Worm (Caenorhabditis elegans) whole organism, L3 larva: ENCODE data around the gene clec-5.

Experiments
- R02D3.7 ChIP-seq: fragments of 150-350 bp; optimal IDR thresholded peaks from 2 replicates; lab custom pipeline; 2014; ENCODE audit warnings: missing biosample characterization, missing genetic modification characterization
- ZK546.5 ChIP-seq: sonication (generic microtip); optimal IDR thresholded peaks from 2 replicates; lab custom pipeline; 2017; ENCODE audit warnings: missing biosample characterization, missing genetic modification characterization
- aly-2 ChIP-seq: fragments of 150-350 bp; optimal IDR thresholded peaks from 2 replicates; lab custom pipeline; 2014; ENCODE audit warnings: missing biosample characterization, missing genetic modification characterization
- ama-1 ChIP-seq: fragments of 150-350 bp; optimal IDR thresholded peaks from 2 replicates; lab custom pipeline; 2018
- ceh-28 ChIP-seq: fragments of 150-350 bp; optimal IDR thresholded peaks from 2 replicates; lab custom pipeline; 2014; ENCODE audit warnings: missing biosample characterization, missing genetic modification reagents, missing genetic modification characterization
- ceh-82 ChIP-seq: fragments of 150-350 bp; optimal IDR thresholded peaks from 2 replicates; lab custom pipeline; 2014; ENCODE audit warnings: missing biosample characterization, missing genetic modification characterization
- ceh-9 ChIP-seq: sonication (generic microtip); optimal IDR thresholded peaks from 2 replicates; lab custom pipeline; 2018; ENCODE audit warnings: missing biosample characterization, missing genetic modification characterization
- daf-12 ChIP-seq: fragments of 150-350 bp; optimal IDR thresholded peaks from 2 replicates; lab custom pipeline; 2014; ENCODE audit warnings: missing biosample characterization, missing genetic modification reagents, missing genetic modification characterization
- egl-5 ChIP-seq: fragments of 150-350 bp; optimal IDR thresholded peaks from 2 replicates; lab custom pipeline; 2017; ENCODE audit warnings: missing biosample characterization, missing genetic modification reagents, missing genetic modification characterization, inconsistent platforms
- elt-1 ChIP-seq: fragments of 150-350 bp; optimal IDR thresholded peaks from 2 replicates; lab custom pipeline; 2014; ENCODE audit warnings: missing biosample characterization, missing genetic modification characterization
- elt-2 ChIP-seq: sonication (generic microtip); optimal IDR thresholded peaks from 2 replicates; lab custom pipeline; 2016; ENCODE audit warnings: missing genetic modification reagents, mild to moderate bottlenecking, missing genetic modification characterization, missing compliant biosample characterization
- elt-3 ChIP-seq, 3 experiments: fragments of 150-350 bp in 1 of 3; sonication (generic microtip) in 2 of 3; optimal IDR thresholded peaks; 2 replicates in 2 of 3; 4 replicates in 1 of 3; lab custom pipeline; 2014 to 2017; ENCODE audit warnings: missing biosample characterization in 3 of 3, missing genetic modification characterization in 3 of 3
- eor-1 ChIP-seq, 2 experiments: fragments of 150-350 bp; optimal IDR thresholded peaks; 2 replicates each; lab custom pipeline; 2014 to 2018; ENCODE audit warnings: missing biosample characterization in 2 of 2, missing genetic modification characterization in 2 of 2
- fkh-10 ChIP-seq: sonication (generic microtip); optimal IDR thresholded peaks from 2 replicates; lab custom pipeline; 2017; ENCODE audit warnings: missing biosample characterization, missing genetic modification reagents, missing genetic modification characterization
- fkh-2 ChIP-seq: fragments of 150-350 bp; optimal IDR thresholded peaks from 2 replicates; lab custom pipeline; 2014; ENCODE audit warnings: missing biosample characterization, missing genetic modification reagents, missing genetic modification characterization
- fos-1 ChIP-seq: fragments of 150-350 bp; optimal IDR thresholded peaks from 2 replicates; lab custom pipeline; 2014; ENCODE audit warnings: missing biosample characterization, missing genetic modification characterization
- hmg-11 ChIP-seq: sonication (generic microtip); optimal IDR thresholded peaks from 2 replicates; lab custom pipeline; 2016; ENCODE audit warnings: missing genetic modification characterization, missing compliant biosample characterization
- jun-1 ChIP-seq: fragments of 150-350 bp; optimal IDR thresholded peaks from 2 replicates; lab custom pipeline; 2014; ENCODE audit warnings: missing biosample characterization, missing genetic modification reagents, missing genetic modification characterization
- lin-15B ChIP-seq: fragments of 150-350 bp; optimal IDR thresholded peaks from 2 replicates; lab custom pipeline; 2014; ENCODE audit warnings: missing biosample characterization, missing genetic modification characterization
- lin-39 ChIP-seq: fragments of 150-350 bp; optimal IDR thresholded peaks from 2 replicates; lab custom pipeline; 2018; ENCODE audit warnings: missing biosample characterization, missing genetic modification reagents, missing genetic modification characterization
- lsy-12 ChIP-seq: sonication (generic microtip); optimal IDR thresholded peaks from 2 replicates; lab custom pipeline; 2016; ENCODE audit warnings: mild to moderate bottlenecking, missing genetic modification characterization, missing compliant biosample characterization
- mdl-1 ChIP-seq: fragments of 150-350 bp; optimal IDR thresholded peaks from 2 replicates; lab custom pipeline; 2014; ENCODE audit warnings: missing biosample characterization, missing genetic modification characterization
- mml-1 ChIP-seq: fragments of 150-350 bp; sonication (generic microtip); optimal IDR thresholded peaks from 3 replicates; lab custom pipeline; 2014; ENCODE audit warnings: missing biosample characterization, missing genetic modification characterization
- nfya-1 ChIP-seq: sonication (generic microtip); optimal IDR thresholded peaks from 2 replicates; lab custom pipeline; 2017; ENCODE audit warnings: missing genetic modification characterization, mild to moderate bottlenecking, missing compliant biosample characterization, antibody characterized with exemption, moderate library complexity; ENCODE audit not compliant: insufficient read depth
- nhr-11 ChIP-seq: fragments of 150-350 bp; optimal IDR thresholded peaks from 2 replicates; lab custom pipeline; 2014; ENCODE audit warnings: missing biosample characterization, missing genetic modification characterization
- nhr-12 ChIP-seq: fragments of 150-350 bp; optimal IDR thresholded peaks from 2 replicates; lab custom pipeline; 2014; ENCODE audit warnings: missing biosample characterization, missing genetic modification characterization
- nhr-23 ChIP-seq: fragments of 150-350 bp; optimal IDR thresholded peaks from 2 replicates; lab custom pipeline; 2014; ENCODE audit warnings: missing biosample characterization, missing genetic modification reagents, missing genetic modification characterization
- nhr-237 ChIP-seq: fragments of 150-350 bp; optimal IDR thresholded peaks from 2 replicates; lab custom pipeline; 2014; ENCODE audit warnings: missing biosample characterization, missing genetic modification characterization
- nhr-25 ChIP-seq: sonication (generic microtip); optimal IDR thresholded peaks from 2 replicates; lab custom pipeline; 2017; ENCODE audit warnings: missing biosample characterization, missing genetic modification characterization
- nhr-28 ChIP-seq: fragments of 150-350 bp; optimal IDR thresholded peaks from 2 replicates; lab custom pipeline; 2014; ENCODE audit warnings: missing biosample characterization, missing genetic modification characterization
- nhr-43 ChIP-seq: sonication (generic microtip); optimal IDR thresholded peaks from 2 replicates; lab custom pipeline; 2016; ENCODE audit warnings: mild to moderate bottlenecking, missing genetic modification characterization, missing compliant biosample characterization; ENCODE audit not compliant: poor library complexity, severe bottlenecking
- nhr-67 ChIP-seq: fragments of 150-350 bp; optimal IDR thresholded peaks from 2 replicates; lab custom pipeline; 2014; ENCODE audit warnings: missing biosample characterization, missing genetic modification characterization
- nhr-77 ChIP-seq: fragments of 150-350 bp; optimal IDR thresholded peaks from 2 replicates; lab custom pipeline; 2014; ENCODE audit warnings: missing biosample characterization, missing genetic modification characterization
- pha-4 ChIP-seq: fragments of 150-350 bp; optimal IDR thresholded peaks from 2 replicates; lab custom pipeline; 2014; ENCODE audit warnings: missing biosample characterization, missing genetic modification reagents, missing genetic modification characterization
- pqm-1 ChIP-seq: fragments of 150-350 bp; optimal IDR thresholded peaks from 2 replicates; lab custom pipeline; 2017; ENCODE audit warnings: missing biosample characterization, missing genetic modification characterization, inconsistent platforms
- sea-2 ChIP-seq: fragments of 150-350 bp; sonication (generic microtip); optimal IDR thresholded peaks from 4 replicates; lab custom pipeline; 2014; ENCODE audit warnings: missing biosample characterization, missing genetic modification reagents, missing genetic modification characterization
- skn-1 ChIP-seq: fragments of 150-350 bp; optimal IDR thresholded peaks from 2 replicates; lab custom pipeline; 2014; ENCODE audit warnings: missing biosample characterization, missing genetic modification characterization
- snpc-4 ChIP-seq: fragments of 150-350 bp; optimal IDR thresholded peaks from 2 replicates; lab custom pipeline; 2014; ENCODE audit warnings: missing biosample characterization, missing genetic modification characterization
- tbx-2 ChIP-seq: sonication (generic microtip); optimal IDR thresholded peaks from 2 replicates; lab custom pipeline; 2016; ENCODE audit warnings: mild to moderate bottlenecking, missing genetic modification characterization, missing compliant biosample characterization
- unc-62 ChIP-seq: fragments of 150-350 bp; sonication (generic microtip); optimal IDR thresholded peaks from 4 replicates; lab custom pipeline; 2014; ENCODE audit warnings: missing biosample characterization, missing genetic modification reagents, missing genetic modification characterization
- ztf-11 ChIP-seq: fragments of 150-350 bp; optimal IDR thresholded peaks from 2 replicates; lab custom pipeline; 2014; ENCODE audit warnings: missing biosample characterization, missing genetic modification characterization
- ztf-4 ChIP-seq: fragments of 150-350 bp; optimal IDR thresholded peaks from 2 replicates; lab custom pipeline; 2014; ENCODE audit warnings: missing biosample characterization, missing genetic modification characterization

Gene clec-5

DNA sequence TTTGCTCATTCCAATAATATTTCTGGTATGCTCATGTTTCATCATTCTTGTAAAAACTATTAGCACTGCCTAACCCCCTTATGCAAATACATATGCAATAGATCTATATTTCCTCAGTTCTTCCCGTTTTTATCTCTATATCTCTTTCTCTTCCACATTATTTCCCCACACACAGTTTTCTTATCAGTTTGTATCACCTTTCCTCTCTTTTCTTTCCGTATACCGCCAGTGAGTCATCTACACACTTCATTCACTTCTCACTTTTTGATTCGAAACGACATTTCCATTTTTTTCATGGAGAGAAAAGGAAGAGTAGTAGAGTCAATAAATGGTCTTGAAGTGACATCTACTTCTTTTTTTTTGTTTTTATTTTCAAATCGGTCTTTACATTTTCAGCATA is 23.0 kb upstream of the clec-5 start:
- peak; percentile 64 for TF ChIP-seq elt-2 (tag; lab: Kevin White, UChicago)
- no peak for TF ChIP-seq elt-1 (tag; lab: Kevin White, UChicago)
- TF ChIP-seq nhr-28 (tag; lab: Kevin White, UChicago), result no peak
- TF ChIP-seq ztf-4, result no peak
- TF ChIP-seq pha-4, result peak; percentile 24
- TF ChIP-seq elt-3 (tag; optimal IDR thresholded peaks at IDR 0.05; lab: Kevin White, UChicago), result peak in 1 of 3 experiments; percentile 40
- TF ChIP-seq R02D3.7 (tag; lab: Kevin White, UChicago), result no peak
- no peak for TF ChIP-seq ZK546.5 (tag; lab: Kevin White, UChicago)
- peak; percentile 44 for TF ChIP-seq jun-1 (tag; lab: Kevin White, UChicago)
- TF ChIP-seq snpc-4 (tag; lab: Kevin White, UChicago), result peak; percentile 26
- no peak for TF ChIP-seq fos-1 (tag; lab: Kevin White, UChicago)
- TF ChIP-seq pqm-1 (tag; lab: Kevin White, UChicago), result peak; percentile 2
- no peak for TF ChIP-seq lsy-12 (tag; lab: Kevin White, UChicago)

- TF ChIP-seq hmg-11 (tag; lab: Kevin White, UChicago) (no peak), mdl-1 (tag; lab: Kevin White, UChicago) (no peak), lin-15B (peak; percentile 42), pqm-1 (tag; lab: Kevin White, UChicago) (no peak), ZK546.5 (tag; lab: Kevin White, UChicago) (no peak), aly-2 (tag; lab: Kevin White, UChicago) (no peak), pha-4 (peak; percentile 14), nhr-237 (no peak), nhr-23 (tag; lab: Kevin White, UChicago) (no peak), nhr-11 (tag; lab: Kevin White, UChicago) (no peak), fkh-10 (GFP tag; lab: Kevin White, UChicago) (no peak), nfya-1 (tag; lab: Kevin White, UChicago) (peak; percentile 52), ceh-28 (tag; lab: Kevin White, UChicago) (no peak), ztf-4 (no peak), fos-1 (tag; lab: Kevin White, UChicago) (no peak), lin-39 (tag; lab: Kevin White, UChicago) (no peak), sea-2 (no peak), elt-2 (tag; lab: Kevin White, UChicago) (no peak), nhr-67 (no peak)
These were observed 22.0 kb upstream of the clec-5 start, which contains the start of gene F26F4.8 for ce11 chrIII:4905405-4905804. F26F4.8 (minus strand) TSS chrIII:4905473.

- TF ChIP-seq hmg-11 (tag; lab: Kevin White, UChicago) (no peak), eor-1 (tag; optimal IDR thresholded peaks at IDR 0.05; lab: Kevin White, UChicago) (no peak), fos-1 (tag; lab: Kevin White, UChicago) (no peak), nhr-77 (no peak), mml-1 (no peak), nhr-43 (tag; lab: Kevin White, UChicago) (no peak), nhr-12 (no peak)
These were observed 20.4 kb upstream of the clec-5 start, which contains the start of gene kbp-2 for ce11 chrIII:4903784-4904183. kbp-2 (minus strand) TSS chrIII:4903884.

DNA sequence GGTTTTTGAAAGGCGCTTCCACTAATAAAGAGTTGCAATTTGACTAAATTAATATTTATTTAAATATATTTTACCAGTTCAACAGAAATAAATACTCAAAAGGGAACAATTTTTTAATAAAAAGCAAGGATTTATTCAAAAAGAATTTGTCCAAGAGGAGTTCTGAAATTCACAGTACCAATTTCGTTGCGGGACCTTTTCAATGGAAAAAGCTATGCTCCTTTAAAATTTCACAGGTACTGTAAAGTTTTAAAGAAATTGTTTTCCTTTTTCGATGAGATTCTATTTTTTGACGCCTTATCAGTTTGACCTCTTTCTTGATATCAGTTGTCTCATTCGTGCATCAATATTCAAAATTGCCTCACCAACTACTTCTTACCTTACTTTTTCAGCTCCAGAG is 16.9 kb upstream of the clec-5 start, which contains the start of gene tag-340:
tag-340 (plus strand) TSS at position 249 of the 400 bp plus-strand sequence.
- no peak for TF ChIP-seq hmg-11 (tag; lab: Kevin White, UChicago)
- TF ChIP-seq ztf-11 (tag; lab: Kevin White, UChicago), result no peak
- no peak for TF ChIP-seq nhr-25

ce11 chrIII:4899728-4900127 is 16.3 kb upstream of the clec-5 start:
- TF ChIP-seq nhr-28 (tag; lab: Kevin White, UChicago) (no peak), mml-1 (peak; percentile 57), ceh-28 (tag; lab: Kevin White, UChicago) (peak; percentile 95), fkh-10 (GFP tag; lab: Kevin White, UChicago) (peak; percentile 99), ama-1 (peak; percentile 82), eor-1 (tag; optimal IDR thresholded peaks at IDR 0.05; lab: Kevin White, UChicago) (peak in 1 of 2 experiments; percentile 2), elt-1 (tag; lab: Kevin White, UChicago) (peak; percentile 85), nhr-12 (no peak), fkh-2 (tag; lab: Kevin White, UChicago) (no peak), ceh-9 (tag; lab: Kevin White, UChicago) (no peak), nhr-11 (tag; lab: Kevin White, UChicago) (peak; percentile 95), fos-1 (tag; lab: Kevin White, UChicago) (peak; percentile 97), nhr-23 (tag; lab: Kevin White, UChicago) (peak; percentile 100), egl-5 (peak; percentile 94), ztf-11 (tag; lab: Kevin White, UChicago) (peak; percentile 4), sea-2 (peak; percentile 87), skn-1 (tag; lab: Kevin White, UChicago) (peak; percentile 91), nhr-25 (peak; percentile 100), ZK546.5 (tag; lab: Kevin White, UChicago) (peak; percentile 58), unc-62 (peak; percentile 97), nhr-43 (tag; lab: Kevin White, UChicago) (peak; percentile 98), nfya-1 (tag; lab: Kevin White, UChicago) (peak; percentile 99), tbx-2 (tag; lab: Kevin White, UChicago) (peak; percentile 97), aly-2 (tag; lab: Kevin White, UChicago) (no peak), elt-3 (tag; optimal IDR thresholded peaks at IDR 0.05; lab: Kevin White, UChicago) (peak in 2 of 3 experiments; percentile 25 to 95), ceh-82 (peak; percentile 93), daf-12 (peak; percentile 90), nhr-67 (no peak)
